Fruit fly (Drosophila melanogaster) whole organism, adult: Measurements from ENCODE around the gene natalisin.

Source experiments
- CG11617 ChIP-seq: fragments of 200-800 bp; sonication (Bioruptor generic); optimal IDR thresholded peaks from 2 replicates; lab custom pipeline; 2017; ENCODE audit warnings: mild to moderate bottlenecking, missing biosample characterization, missing genetic modification reagents, missing genetic modification characterization
- CG14711 ChIP-seq: fragments of 200-800 bp; sonication (Bioruptor generic); optimal IDR thresholded peaks from 2 replicates; lab custom pipeline; 2018; ENCODE audit warnings: missing biosample characterization, mild to moderate bottlenecking, missing genetic modification characterization, moderate library complexity
- CG1620 ChIP-seq: fragments of 200-800 bp; sonication (Bioruptor generic); optimal IDR thresholded peaks from 2 replicates; lab custom pipeline; 2016; ENCODE audit warnings: missing biosample characterization, missing genetic modification characterization
- CG33017 ChIP-seq: fragments of 200-800 bp; sonication (Bioruptor generic); optimal IDR thresholded peaks from 2 replicates; lab custom pipeline; 2018; ENCODE audit warnings: missing biosample characterization, mild to moderate bottlenecking, missing genetic modification characterization, moderate library complexity
- CG7101 ChIP-seq: fragments of 200-800 bp; sonication (Bioruptor generic); optimal IDR thresholded peaks from 2 replicates; lab custom pipeline; 2018; ENCODE audit warnings: missing biosample characterization, mild to moderate bottlenecking, missing genetic modification characterization, moderate library complexity
- Crg-1 ChIP-seq: fragments of 200-800 bp; sonication (Bioruptor generic); optimal IDR thresholded peaks from 2 replicates; lab custom pipeline; 2016; ENCODE audit warnings: missing biosample characterization, missing genetic modification characterization
- Hr96 ChIP-seq: fragments of 200-800 bp; sonication (Bioruptor generic); optimal IDR thresholded peaks from 2 replicates; lab custom pipeline; 2016; ENCODE audit warnings: missing biosample characterization, missing genetic modification characterization
- ovo ChIP-seq: fragments of 200-800 bp; sonication (Bioruptor generic); optimal IDR thresholded peaks from 2 replicates; lab custom pipeline; 2016; ENCODE audit warnings: missing biosample characterization, missing genetic modification characterization
- pad ChIP-seq: fragments of 200-800 bp; sonication (Bioruptor generic); optimal IDR thresholded peaks from 3 replicates; lab custom pipeline; 2017; ENCODE audit warnings: missing biosample characterization, missing genetic modification characterization, mild to moderate bottlenecking, moderate library complexity, missing genetic modification reagents
- toe ChIP-seq: fragments of 200-800 bp; sonication (Bioruptor generic); optimal IDR thresholded peaks from 2 replicates; lab custom pipeline; 2016; ENCODE audit warnings: missing biosample characterization, missing genetic modification characterization

DNA sequence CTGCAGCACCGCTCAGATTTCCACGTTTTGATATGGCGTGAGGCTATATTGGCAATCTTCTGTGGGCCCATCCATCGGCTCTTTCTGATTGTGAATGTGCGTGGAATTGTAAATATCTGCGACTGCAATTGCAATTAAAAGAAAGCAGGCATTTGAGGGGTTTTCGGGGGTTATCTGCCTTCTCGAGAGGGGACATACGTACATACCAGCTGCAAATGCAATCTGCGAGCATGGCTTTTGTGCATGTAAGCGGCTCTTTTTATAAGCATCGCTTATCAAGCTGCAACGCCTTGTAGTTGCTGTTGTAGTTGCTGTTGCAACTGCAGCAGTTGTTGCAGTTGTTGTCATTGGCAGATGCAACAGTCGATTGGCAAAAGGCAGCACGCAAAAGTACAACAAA, 23.1 kb downstream of the natalisin start:
- no peak for TF ChIP-seq toe (GFP tag; lab: Kevin White, UChicago)
- no peak for TF ChIP-seq Hr96 (GFP tag; lab: Kevin White, UChicago)
- TF ChIP-seq CG11617 (GFP tag; lab: Kevin White, UChicago) = no peak
- no peak for TF ChIP-seq ovo
- no peak for TF ChIP-seq CG14711
- TF ChIP-seq pad (GFP tag; lab: Kevin White, UChicago) = no peak
- TF ChIP-seq CG7101 (tag; lab: Kevin White, UChicago) = no peak
- no peak for TF ChIP-seq Crg-1
- TF ChIP-seq CG1620 = no peak
- no peak for TF ChIP-seq CG33017 (tag; lab: Kevin White, UChicago)
